Worm (Caenorhabditis elegans) whole organism, L1 larva: Measurements from ENCODE around the gene T19D12.2.

Experiments used
- C04F5.9 ChIP-seq: sonication (generic microtip); optimal IDR thresholded peaks from 2 replicates; lab custom pipeline; 2016; ENCODE audit warnings: missing genetic modification characterization, missing compliant biosample characterization
- C16A3.4 ChIP-seq: fragments of 150-350 bp; optimal IDR thresholded peaks from 2 replicates; lab custom pipeline; 2014; ENCODE audit warnings: missing biosample characterization, missing genetic modification characterization
- aha-1 ChIP-seq: fragments of 150-350 bp; optimal IDR thresholded peaks from 2 replicates; lab custom pipeline; 2014; ENCODE audit warnings: missing biosample characterization, missing genetic modification characterization
- alr-1 ChIP-seq: fragments of 200-800 bp; sonication (Bioruptor generic); optimal IDR thresholded peaks from 2 replicates; lab custom pipeline; 2018; ENCODE audit warnings: borderline replicate concordance, mild to moderate bottlenecking, missing genetic modification characterization, missing compliant biosample characterization
- blmp-1 ChIP-seq: fragments of 150-350 bp; optimal IDR thresholded peaks from 2 replicates; lab custom pipeline; 2014; ENCODE audit warnings: missing biosample characterization, missing genetic modification characterization
- ceh-63 ChIP-seq: fragments of 200-800 bp; sonication (Bioruptor generic); optimal IDR thresholded peaks from 2 replicates; lab custom pipeline; 2018; ENCODE audit warnings: mild to moderate bottlenecking, missing genetic modification characterization, missing compliant biosample characterization
- ceh-8 ChIP-seq: fragments of 200-800 bp; sonication (Bioruptor generic); optimal IDR thresholded peaks from 2 replicates; lab custom pipeline; 2018; ENCODE audit warnings: mild to moderate bottlenecking, missing genetic modification characterization, moderate library complexity, missing compliant biosample characterization
- ceh-82 ChIP-seq, 3 experiments: fragments of 150-350 bp in 1 of 3; sonication (generic microtip) in 2 of 3; optimal IDR thresholded peaks; 2 replicates each; lab custom pipeline; 2014 to 2017; ENCODE audit warnings: missing biosample characterization in 3 of 3, missing genetic modification characterization in 3 of 3
- ceh-88 ChIP-seq: fragments of 200-800 bp; sonication (Bioruptor generic); IDR thresholded peaks from 2 replicates; pipeline ENCODE4 v1.3.6; 2022; ENCODE audit warnings: missing genetic modification characterization, missing compliant biosample characterization
- ceh-90 ChIP-seq: sonication (generic microtip); optimal IDR thresholded peaks from 2 replicates; lab custom pipeline; 2016; ENCODE audit warnings: missing genetic modification characterization, missing compliant biosample characterization
- efl-3 ChIP-seq: fragments of 200-800 bp; sonication (Bioruptor generic); optimal IDR thresholded peaks from 2 replicates; lab custom pipeline; 2018; ENCODE audit warnings: mild to moderate bottlenecking, missing genetic modification characterization, missing compliant biosample characterization
- egl-13 ChIP-seq: sonication (generic microtip); optimal IDR thresholded peaks from 2 replicates; lab custom pipeline; 2016; ENCODE audit warnings: missing genotype, missing genetic modification reagents, missing genetic modification characterization, missing compliant biosample characterization
- fkh-10 ChIP-seq: sonication (generic microtip); optimal IDR thresholded peaks from 2 replicates; lab custom pipeline; 2017; ENCODE audit warnings: missing biosample characterization, missing genetic modification reagents, missing genetic modification characterization
- fkh-4 ChIP-seq: sonication (generic microtip); optimal IDR thresholded peaks from 2 replicates; lab custom pipeline; 2016; ENCODE audit warnings: missing compliant biosample characterization, missing genetic modification characterization, borderline replicate concordance
- fkh-8 ChIP-seq: sonication (generic microtip); optimal IDR thresholded peaks from 2 replicates; lab custom pipeline; 2016; ENCODE audit warnings: mild to moderate bottlenecking, missing genetic modification characterization, missing compliant biosample characterization
- grh-1 ChIP-seq: fragments of 200-800 bp; sonication (Bioruptor generic); IDR thresholded peaks from 2 replicates; pipeline ENCODE4 v1.3.6; 2022; ENCODE audit warnings: missing genetic modification reagents, missing genetic modification characterization, missing compliant biosample characterization
- hlh-17 ChIP-seq: fragments of 200-800 bp; sonication (Bioruptor generic); optimal IDR thresholded peaks from 2 replicates; lab custom pipeline; 2018; ENCODE audit warnings: missing genetic modification characterization, mild to moderate bottlenecking, missing compliant biosample characterization, moderate library complexity, borderline replicate concordance
- hlh-4 ChIP-seq: sonication (generic microtip); optimal IDR thresholded peaks from 2 replicates; lab custom pipeline; 2016; ENCODE audit warnings: mild to moderate bottlenecking, missing genetic modification characterization, missing compliant biosample characterization
- hpl-2 ChIP-seq: fragments of 150-350 bp; optimal IDR thresholded peaks from 2 replicates; lab custom pipeline; 2014; ENCODE audit warnings: missing biosample characterization, missing genetic modification reagents, missing genetic modification characterization
- lin-13 ChIP-seq: fragments of 150-350 bp; optimal IDR thresholded peaks from 2 replicates; lab custom pipeline; 2014; ENCODE audit warnings: missing biosample characterization, missing genetic modification reagents, missing genetic modification characterization
- lin-14 ChIP-seq: fragments of 200-800 bp; sonication (Bioruptor generic); optimal IDR thresholded peaks from 2 replicates; lab custom pipeline; 2018; ENCODE audit warnings: mild to moderate bottlenecking, missing genetic modification characterization, moderate library complexity, missing compliant biosample characterization
- lin-35 ChIP-seq, 2 experiments: fragments of 150-350 bp; optimal IDR thresholded peaks; 2 replicates each; lab custom pipeline; 2014; ENCODE audit warnings: missing biosample characterization in 2 of 2, missing genetic modification characterization in 2 of 2, missing genetic modification reagents in 2 of 2
- lir-3 ChIP-seq: sonication (generic microtip); optimal IDR thresholded peaks from 2 replicates; lab custom pipeline; 2016; ENCODE audit warnings: mild to moderate bottlenecking, missing genetic modification characterization, moderate library complexity, missing compliant biosample characterization; ENCODE audit not compliant: poor library complexity
- lsy-2 ChIP-seq, 2 experiments: fragments of 150-350 bp; optimal IDR thresholded peaks; 2 replicates each; lab custom pipeline; 2014; ENCODE audit warnings: missing biosample characterization in 2 of 2, missing genetic modification characterization in 2 of 2
- mab-9 ChIP-seq: fragments of 200-800 bp; sonication (Bioruptor generic); IDR thresholded peaks from 2 replicates; pipeline ENCODE4 v1.3.6; 2022; ENCODE audit warnings: missing genetic modification reagents, missing genetic modification characterization, missing compliant biosample characterization
- mef-2 ChIP-seq: fragments of 150-350 bp; optimal IDR thresholded peaks from 2 replicates; lab custom pipeline; 2014; ENCODE audit warnings: missing biosample characterization, missing genetic modification characterization
- mep-1 ChIP-seq: fragments of 150-350 bp; optimal IDR thresholded peaks from 2 replicates; lab custom pipeline; 2014; ENCODE audit warnings: missing biosample characterization, missing genetic modification characterization
- nhr-12 ChIP-seq: sonication (generic microtip); optimal IDR thresholded peaks from 2 replicates; lab custom pipeline; 2017; ENCODE audit warnings: missing biosample characterization, missing genetic modification characterization
- nhr-19 ChIP-seq: fragments of 200-800 bp; sonication (Bioruptor generic); conservative IDR thresholded peaks from 2 replicates; pipeline ENCODE4 v1.3.6; 2022; ENCODE audit warnings: missing genetic modification characterization, missing compliant biosample characterization
- nhr-20 ChIP-seq: sonication (generic microtip); optimal IDR thresholded peaks from 2 replicates; lab custom pipeline; 2016; ENCODE audit warnings: mild to moderate bottlenecking, missing genetic modification characterization, missing compliant biosample characterization
- nhr-237 ChIP-seq: fragments of 150-350 bp; optimal IDR thresholded peaks from 2 replicates; lab custom pipeline; 2014; ENCODE audit warnings: missing biosample characterization, missing genetic modification characterization
- nhr-28 ChIP-seq: fragments of 150-350 bp; optimal IDR thresholded peaks from 2 replicates; lab custom pipeline; 2014; ENCODE audit warnings: missing biosample characterization, missing genetic modification characterization
- nhr-47 ChIP-seq: sonication (generic microtip); optimal IDR thresholded peaks from 2 replicates; lab custom pipeline; 2016; ENCODE audit warnings: mild to moderate bottlenecking, missing genetic modification characterization, moderate library complexity, missing compliant biosample characterization
- nhr-71 ChIP-seq: sonication (generic microtip); optimal IDR thresholded peaks from 2 replicates; lab custom pipeline; 2016; ENCODE audit warnings: mild to moderate bottlenecking, missing genetic modification characterization, moderate library complexity, missing compliant biosample characterization
- nhr-77 ChIP-seq: fragments of 150-350 bp; optimal IDR thresholded peaks from 2 replicates; lab custom pipeline; 2014; ENCODE audit warnings: missing biosample characterization, missing genetic modification characterization
- nhr-85 ChIP-seq: sonication (generic microtip); peaks from one replicate; lab custom pipeline; 2016; ENCODE audit warnings: missing genetic modification characterization, inconsistent platforms, missing compliant biosample characterization
- nhr-90 ChIP-seq: sonication (generic microtip); optimal IDR thresholded peaks from 2 replicates; lab custom pipeline; 2016; ENCODE audit warnings: mild to moderate bottlenecking, missing genetic modification characterization, missing compliant biosample characterization; ENCODE audit not compliant: poor library complexity
- pqm-1 ChIP-seq: sonication (generic microtip); optimal IDR thresholded peaks from 3 replicates; lab custom pipeline; 2017; ENCODE audit warnings: missing biosample characterization, missing genetic modification characterization
- rnt-1 ChIP-seq: sonication (generic microtip); optimal IDR thresholded peaks from 2 replicates; lab custom pipeline; 2016; ENCODE audit warnings: mild to moderate bottlenecking, missing genetic modification characterization, moderate library complexity, missing compliant biosample characterization
- snu-23 ChIP-seq: sonication (generic microtip); optimal IDR thresholded peaks from 2 replicates; lab custom pipeline; 2016; ENCODE audit warnings: missing genetic modification characterization, missing compliant biosample characterization
- sox-4 ChIP-seq: sonication (generic microtip); optimal IDR thresholded peaks from 2 replicates; lab custom pipeline; 2016; ENCODE audit warnings: missing genetic modification characterization, missing compliant biosample characterization
- sptf-1 ChIP-seq: fragments of 150-350 bp; optimal IDR thresholded peaks from 2 replicates; lab custom pipeline; 2014; ENCODE audit warnings: missing biosample characterization, missing genetic modification characterization
- sup-37 ChIP-seq: fragments of 200-800 bp; sonication (Bioruptor generic); optimal IDR thresholded peaks from 2 replicates; lab custom pipeline; 2018; ENCODE audit warnings: mild to moderate bottlenecking, missing genetic modification characterization, missing compliant biosample characterization
- swsn-7 ChIP-seq: sonication (generic microtip); optimal IDR thresholded peaks from 2 replicates; lab custom pipeline; 2016; ENCODE audit warnings: missing genetic modification characterization, missing compliant biosample characterization
- tbx-2 ChIP-seq: sonication (generic microtip); optimal IDR thresholded peaks from 2 replicates; lab custom pipeline; 2016; ENCODE audit warnings: missing genetic modification characterization, missing compliant biosample characterization
- tlp-1 ChIP-seq: fragments of 150-350 bp; optimal IDR thresholded peaks from 2 replicates; lab custom pipeline; 2014; ENCODE audit warnings: missing biosample characterization, missing genetic modification characterization
- unc-30 ChIP-seq: sonication (generic microtip); optimal IDR thresholded peaks from 2 replicates; lab custom pipeline; 2017; ENCODE audit warnings: missing biosample characterization, missing genetic modification characterization
- unc-86 ChIP-seq: sonication (generic microtip); optimal IDR thresholded peaks from 2 replicates; lab custom pipeline; 2016; ENCODE audit warnings: missing genetic modification characterization, missing compliant biosample characterization
- xbp-1 ChIP-seq: sonication (generic microtip); optimal IDR thresholded peaks from 2 replicates; lab custom pipeline; 2016; ENCODE audit warnings: missing genetic modification characterization, missing compliant biosample characterization
- zag-1 ChIP-seq: fragments of 150-350 bp; optimal IDR thresholded peaks from 2 replicates; lab custom pipeline; 2014; ENCODE audit warnings: missing biosample characterization, missing genetic modification characterization

Gene T19D12.2

DNA sequence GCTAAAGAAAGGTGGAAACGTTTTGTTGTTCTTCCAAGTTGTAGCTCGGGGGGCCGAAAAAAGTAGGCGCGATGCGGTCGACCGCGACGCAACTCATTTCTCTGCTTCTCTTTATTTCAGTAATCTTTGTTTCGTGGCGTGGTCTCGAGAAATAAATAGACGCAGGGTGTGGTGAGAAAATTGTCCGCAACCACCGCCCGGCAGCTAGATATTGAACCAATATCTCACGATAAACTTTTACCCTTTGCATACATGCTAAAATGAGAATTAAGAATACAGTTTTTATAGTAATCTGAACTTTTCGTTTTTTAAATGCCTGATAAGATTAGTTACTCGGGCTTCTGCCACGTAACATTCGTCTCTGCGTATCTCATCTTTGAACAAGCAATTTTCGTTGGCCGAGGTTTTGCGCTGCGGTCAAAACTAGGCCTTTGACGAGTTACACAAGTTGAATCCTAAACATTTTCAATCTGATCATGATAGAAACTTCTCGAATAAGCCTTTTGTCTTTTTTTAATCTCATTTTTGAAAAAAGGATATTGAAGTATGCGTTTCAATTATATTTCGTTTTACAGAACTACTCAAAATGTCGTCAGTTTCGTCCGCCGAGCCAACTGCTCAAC, 22.6 kb downstream of the T19D12.2 start, which contains the start of gene gyf-1 (continued):
- TF ChIP-seq tlp-1 (tag; lab: Kevin White, UChicago) (no peak), hlh-4 (tag; lab: Kevin White, UChicago) (no peak), pqm-1 (no peak), lir-3 (tag; lab: Kevin White, UChicago) (no peak), swsn-7 (tag; lab: Kevin White, UChicago) (peak; percentile 30), sox-4 (tag; lab: Kevin White, UChicago) (no peak), mef-2 (no peak), nhr-12 (tag; lab: Kevin White, UChicago) (no peak), fkh-4 (no peak), xbp-1 (no peak), hpl-2 (GFP tag; lab: Kevin White, UChicago) (no peak), hlh-17 (GFP tag; lab: Kevin White, UChicago) (no peak), nhr-28 (no peak), nhr-71 (tag; lab: Kevin White, UChicago) (peak; percentile 57), mep-1 (no peak), aha-1 (tag; lab: Kevin White, UChicago) (no peak), fkh-10 (GFP tag; lab: Kevin White, UChicago) (no peak), C04F5.9 (no peak), efl-3 (GFP tag; lab: Kevin White, UChicago) (no peak), ceh-90 (no peak), nhr-90 (tag; lab: Kevin White, UChicago) (no peak), sup-37 (GFP tag; lab: Kevin White, UChicago) (no peak), nhr-85 (tag; lab: Kevin White, UChicago) (no peak), ceh-88 (GFP tag; lab: Robert Waterston, UW) (no peak), blmp-1 (tag; lab: Kevin White, UChicago) (peak; percentile 10), grh-1 (GFP tag; lab: Robert Waterston, UW) (no peak), snu-23 (peak; percentile 39), lin-13 (GFP tag; lab: Kevin White, UChicago) (no peak), ceh-82 (tag; optimal IDR thresholded peaks at IDR 0.05; lab: Kevin White, UChicago) (peak in 1 of 3 experiments; percentile 53), tbx-2 (peak; percentile 24), alr-1 (no peak), lsy-2 (tag; optimal IDR thresholded peaks at IDR 0.05; lab: Kevin White, UChicago) (peak in 1 of 2 experiments; percentile 51)

DNA sequence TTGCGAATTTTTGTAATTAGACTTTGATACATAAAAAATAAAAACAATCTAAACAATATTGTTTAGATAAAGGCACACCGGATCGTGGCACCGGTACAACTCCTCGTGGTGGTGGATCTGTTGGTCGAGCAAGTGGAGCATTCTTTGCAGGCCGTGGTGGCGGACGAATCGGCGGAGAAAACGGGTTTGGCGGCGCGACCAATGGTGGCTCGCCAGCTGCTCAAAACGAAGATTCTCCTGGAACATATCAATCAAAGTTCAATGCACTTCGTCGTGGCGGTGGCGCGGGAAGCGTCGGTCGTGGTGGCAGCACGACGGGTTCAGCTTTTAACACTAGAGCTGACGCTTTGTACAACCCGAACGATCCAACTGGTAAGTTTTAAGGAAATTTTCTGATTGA, 24.8 kb downstream of the T19D12.2 start:
- TF ChIP-seq lin-14 (GFP tag; lab: Kevin White, UChicago): no peak

DNA sequence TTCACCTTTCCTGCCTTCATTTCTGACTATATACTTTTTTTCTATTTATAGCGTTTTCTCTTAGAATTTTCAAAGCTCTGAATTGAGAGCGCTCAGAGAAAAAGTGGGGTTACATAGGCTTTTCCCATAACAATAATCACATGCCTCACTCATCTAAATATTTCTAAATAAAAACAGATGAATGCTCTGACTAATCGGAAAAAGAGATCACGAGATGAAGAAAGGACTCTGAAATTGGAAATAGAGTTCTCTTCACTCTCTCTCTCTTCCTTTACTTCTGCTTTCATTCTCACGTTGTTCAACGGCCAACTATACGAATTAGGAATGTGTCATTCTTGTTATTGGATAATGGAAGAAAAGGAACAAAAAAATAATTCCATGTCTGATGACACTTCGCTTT, 28.0 kb downstream of the T19D12.2 start:
- no peak for TF ChIP-seq tbx-2
- peak; percentile 72 for TF ChIP-seq nhr-71 (tag; lab: Kevin White, UChicago)
- no peak for TF ChIP-seq ceh-63 (GFP tag; lab: Kevin White, UChicago)
- no peak for TF ChIP-seq aha-1 (tag; lab: Kevin White, UChicago)
- TF ChIP-seq zag-1 (tag; lab: Kevin White, UChicago): no peak
- TF ChIP-seq unc-86: peak; percentile 20
- peak; percentile 26 for TF ChIP-seq ceh-8 (GFP tag; lab: Kevin White, UChicago)
- TF ChIP-seq nhr-77: no peak
- TF ChIP-seq unc-30 (tag; lab: Kevin White, UChicago): no peak
- TF ChIP-seq C16A3.4 (tag; lab: Kevin White, UChicago): no peak
- no peak for TF ChIP-seq nhr-19 (GFP tag; lab: Robert Waterston, UW)
- TF ChIP-seq nhr-12 (tag; lab: Kevin White, UChicago): no peak
- peak; percentile 14 for TF ChIP-seq nhr-20
- TF ChIP-seq hlh-4 (tag; lab: Kevin White, UChicago): no peak
- peak; percentile 61 for TF ChIP-seq sox-4 (tag; lab: Kevin White, UChicago)
- peak; percentile 59 for TF ChIP-seq lin-14 (GFP tag; lab: Kevin White, UChicago)
- TF ChIP-seq fkh-8: peak; percentile 93
- no peak for TF ChIP-seq sptf-1 (tag; lab: Kevin White, UChicago)
- TF ChIP-seq nhr-237 (tag; lab: Kevin White, UChicago): no peak
- peak; percentile 60 for TF ChIP-seq nhr-47 (tag; lab: Kevin White, UChicago)
- TF ChIP-seq rnt-1 (tag; lab: Kevin White, UChicago): no peak
- TF ChIP-seq fkh-4: peak; percentile 48
- peak in 1 of 2 experiments; percentile 4 for TF ChIP-seq lsy-2 (tag; optimal IDR thresholded peaks at IDR 0.05; lab: Kevin White, UChicago)
- TF ChIP-seq mab-9: no peak
- TF ChIP-seq egl-13 (tag; lab: Kevin White, UChicago): no peak
- no peak for TF ChIP-seq lin-35 (GFP tag; optimal IDR thresholded peaks at IDR 0.05; lab: Kevin White, UChicago)
- no peak for TF ChIP-seq ceh-82 (tag; optimal IDR thresholded peaks at IDR 0.05; lab: Kevin White, UChicago)
